Fruit fly (Drosophila melanogaster) whole organism, embryonic: ENCODE results near the gene tj.

Experiments used
- B-H2 ChIP-seq: fragments of 200-800 bp; sonication (Bioruptor generic); optimal IDR thresholded peaks from 2 replicates; lab custom pipeline; 2018; ENCODE audit warnings: missing biosample characterization, mild to moderate bottlenecking, missing genetic modification characterization
- CG10209 ChIP-seq: fragments of 200-800 bp; sonication (Bioruptor generic); optimal IDR thresholded peaks from 3 replicates; lab custom pipeline; 2017; ENCODE audit warnings: missing biosample characterization, mild to moderate bottlenecking, missing genetic modification characterization, missing genetic modification reagents
- CG10462 ChIP-seq: fragments of 200-800 bp; sonication (Bioruptor generic); optimal IDR thresholded peaks from 2 replicates; lab custom pipeline; 2016; ENCODE audit warnings: missing biosample characterization, missing genetic modification characterization
- CG10979 ChIP-seq: fragments of 200-800 bp; sonication (Bioruptor generic); optimal IDR thresholded peaks from 2 replicates; lab custom pipeline; 2018; ENCODE audit warnings: missing biosample characterization, mild to moderate bottlenecking, missing genetic modification characterization, moderate library complexity
- CG12219 ChIP-seq: fragments of 200-800 bp; sonication (Bioruptor generic); optimal IDR thresholded peaks from 3 replicates; lab custom pipeline; 2018; ENCODE audit warnings: missing biosample characterization, mild to moderate bottlenecking, missing genetic modification characterization
- CG12659 ChIP-seq: fragments of 200-800 bp; sonication (Bioruptor generic); optimal IDR thresholded peaks from 3 replicates; lab custom pipeline; 2017; ENCODE audit warnings: mild to moderate bottlenecking, missing biosample characterization, missing genetic modification reagents, missing genetic modification characterization
- CG13424 ChIP-seq: fragments of 200-800 bp; sonication (Bioruptor generic); optimal IDR thresholded peaks from 2 replicates; lab custom pipeline; 2019; ENCODE audit warnings: missing biosample characterization, mild to moderate bottlenecking, missing genetic modification characterization, moderate library complexity
- CG13624 ChIP-seq: fragments of 200-800 bp; sonication (Bioruptor generic); optimal IDR thresholded peaks from 2 replicates; lab custom pipeline; 2016; ENCODE audit warnings: missing biosample characterization, missing genetic modification characterization
- CG16813 ChIP-seq: fragments of 200-800 bp; sonication (Bioruptor generic); IDR thresholded peaks from 3 replicates; pipeline ENCODE4 v1.3.6; 2022; ENCODE audit warnings: missing biosample characterization, missing genetic modification characterization; ENCODE audit not compliant: partially characterized antibody
- CG17361 ChIP-seq: fragments of 200-800 bp; sonication (Bioruptor generic); IDR thresholded peaks from 3 replicates; pipeline ENCODE4 v1.3.6; 2022; ENCODE audit warnings: missing biosample characterization, missing genetic modification characterization
- CG2199 ChIP-seq: fragments of 200-800 bp; sonication (Bioruptor generic); IDR thresholded peaks from 3 replicates; pipeline ENCODE4 v1.3.6; 2022; ENCODE audit warnings: missing biosample characterization, missing genetic modification characterization
- CG30431 ChIP-seq: fragments of 200-800 bp; sonication (Bioruptor generic); optimal IDR thresholded peaks from 2 replicates; lab custom pipeline; 2017; ENCODE audit warnings: missing biosample characterization, missing genetic modification characterization
- CG31365 ChIP-seq: fragments of 200-800 bp; sonication (Bioruptor generic); optimal IDR thresholded peaks from 2 replicates; lab custom pipeline; 2018; ENCODE audit warnings: missing biosample characterization, mild to moderate bottlenecking, missing genetic modification characterization
- CG34376 ChIP-seq: fragments of 200-800 bp; sonication (Bioruptor generic); optimal IDR thresholded peaks from 2 replicates; lab custom pipeline; 2018; ENCODE audit warnings: missing biosample characterization, mild to moderate bottlenecking, missing genetic modification characterization
- CG34422 ChIP-seq: fragments of 200-800 bp; sonication (Bioruptor generic); IDR thresholded peaks from 3 replicates; pipeline ENCODE4 v1.3.6; 2022; ENCODE audit warnings: missing biosample characterization, missing genetic modification characterization
- CG43689 ChIP-seq: fragments of 200-800 bp; sonication (Bioruptor generic); IDR thresholded peaks from 2 replicates; pipeline ENCODE4 v1.3.6; 2022; ENCODE audit warnings: missing biosample characterization, missing genetic modification characterization
- CG4730 ChIP-seq: fragments of 200-800 bp; sonication (Bioruptor generic); IDR thresholded peaks from 2 replicates; pipeline ENCODE4 v1.3.6; 2022; ENCODE audit warnings: missing biosample characterization, missing genetic modification characterization
- CG6689 ChIP-seq: fragments of 200-800 bp; sonication (Bioruptor generic); IDR thresholded peaks from 2 replicates; pipeline ENCODE4 v1.3.6; 2022; ENCODE audit warnings: missing biosample characterization, missing genetic modification characterization
- CG7745 ChIP-seq: fragments of 200-800 bp; sonication (Bioruptor generic); optimal IDR thresholded peaks from 2 replicates; lab custom pipeline; 2018; ENCODE audit warnings: missing biosample characterization, mild to moderate bottlenecking, missing genetic modification characterization, moderate library complexity
- CG7987 ChIP-seq: fragments of 200-800 bp; sonication (Bioruptor generic); optimal IDR thresholded peaks from 2 replicates; lab custom pipeline; 2018; ENCODE audit warnings: missing biosample characterization, mild to moderate bottlenecking, missing genetic modification characterization, moderate library complexity
- CG8089 ChIP-seq: fragments of 200-800 bp; sonication (Bioruptor generic); optimal IDR thresholded peaks from 3 replicates; lab custom pipeline; 2016; ENCODE audit warnings: missing biosample characterization, missing genetic modification characterization
- Deaf1 ChIP-seq: fragments of 200-800 bp; optimal IDR thresholded peaks from 3 replicates; lab custom pipeline; 2019; ENCODE audit warnings: missing biosample characterization, mild to moderate bottlenecking, missing genetic modification characterization, moderate library complexity
- Dek ChIP-seq: fragments of 200-800 bp; sonication (Bioruptor generic); optimal IDR thresholded peaks from 3 replicates; lab custom pipeline; 2019; ENCODE audit warnings: missing biosample characterization, mild to moderate bottlenecking, missing genetic modification characterization, moderate library complexity
- Dp ChIP-seq: fragments of 200-800 bp; sonication (Bioruptor generic); optimal IDR thresholded peaks from 2 replicates; lab custom pipeline; 2018; ENCODE audit warnings: missing biosample characterization, mild to moderate bottlenecking, missing genetic modification characterization, moderate library complexity
- Drgx ChIP-seq: fragments of 200-800 bp; sonication (Bioruptor generic); IDR thresholded peaks from 2 replicates; pipeline ENCODE4 v1.3.6; 2022; ENCODE audit warnings: missing biosample characterization, missing genetic modification characterization
- HLH54F ChIP-seq: fragments of 200-800 bp; sonication (Bioruptor generic); optimal IDR thresholded peaks from 3 replicates; lab custom pipeline; 2016; ENCODE audit warnings: missing biosample characterization, missing genetic modification characterization
- Med ChIP-seq: fragments of 200-800 bp; sonication (Bioruptor generic); peaks from one replicate; lab custom pipeline; 2016; ENCODE audit warnings: missing biosample characterization, missing genetic modification characterization, mild to moderate bottlenecking, inconsistent platforms, moderate library complexity
- Pdp1 ChIP-seq, 2 experiments: fragments of 200-800 bp; sonication (Bioruptor generic); optimal IDR thresholded peaks; 3 replicates each; lab custom pipeline; 2016; ENCODE audit warnings: missing biosample characterization in 2 of 2, missing genetic modification characterization in 2 of 2, mild to moderate bottlenecking in 1 of 2, moderate library complexity in 1 of 2
- Poxn ChIP-seq: fragments of 200-800 bp; sonication (Bioruptor generic); IDR thresholded peaks from 2 replicates; pipeline ENCODE4 v1.3.6; 2022; ENCODE audit warnings: missing biosample characterization, missing genetic modification characterization
- TFAM ChIP-seq: fragments of 200-800 bp; sonication (Bioruptor generic); optimal IDR thresholded peaks from 2 replicates; lab custom pipeline; 2017; ENCODE audit warnings: missing biosample characterization, missing genetic modification characterization, inconsistent platforms
- abd-A ChIP-seq: fragments of 200-800 bp; sonication (Bioruptor generic); optimal IDR thresholded peaks from 3 replicates; lab custom pipeline; 2019; ENCODE audit warnings: missing biosample characterization, mild to moderate bottlenecking, missing genetic modification characterization, moderate library complexity
- ara ChIP-seq: fragments of 200-800 bp; sonication (Bioruptor generic); IDR thresholded peaks from 2 replicates; pipeline ENCODE4 v1.3.6; 2022; ENCODE audit warnings: missing biosample characterization, missing genetic modification characterization
- ato ChIP-seq: fragments of 200-800 bp; sonication (Bioruptor generic); IDR thresholded peaks from 2 replicates; pipeline ENCODE4 v1.3.6; 2022; ENCODE audit warnings: missing biosample characterization, missing genetic modification characterization; ENCODE audit not compliant: partially characterized antibody
- ci ChIP-seq: fragments of 200-800 bp; sonication (Bioruptor generic); IDR thresholded peaks from 3 replicates; pipeline ENCODE4 v1.3.6; 2022; ENCODE audit warnings: missing biosample characterization, missing genetic modification characterization
- crc ChIP-seq: fragments of 200-800 bp; sonication (Bioruptor generic); optimal IDR thresholded peaks from 2 replicates; lab custom pipeline; 2016; ENCODE audit warnings: missing biosample characterization, missing genetic modification characterization
- da ChIP-seq: fragments of 200-800 bp; sonication (Bioruptor generic); optimal IDR thresholded peaks from 2 replicates; lab custom pipeline; 2016; ENCODE audit warnings: missing biosample characterization, missing genetic modification characterization
- danr ChIP-seq: fragments of 200-800 bp; sonication (Bioruptor generic); IDR thresholded peaks from 2 replicates; pipeline ENCODE4 v1.3.6; 2022; ENCODE audit warnings: missing biosample characterization, missing genetic modification characterization
- lilli ChIP-seq: fragments of 200-800 bp; sonication (Bioruptor generic); optimal IDR thresholded peaks from 3 replicates; lab custom pipeline; 2016; ENCODE audit warnings: missing biosample characterization, missing genetic modification characterization
- lola ChIP-seq, 3 experiments: fragments of >200 bp in 2 of 3; fragments of 200-800 bp in 1 of 3; sonication (Bioruptor generic) in 1 of 3; optimal IDR thresholded peaks; 2 replicates each; lab custom pipeline; 2017 to 2019; ENCODE audit warnings: missing biosample characterization in 3 of 3, missing genetic modification characterization in 3 of 3, mild to moderate bottlenecking in 1 of 3, moderate library complexity in 1 of 3
- mld ChIP-seq: fragments of 200-800 bp; sonication (Bioruptor generic); IDR thresholded peaks from 3 replicates; pipeline ENCODE4 v1.3.6; 2022; ENCODE audit warnings: missing biosample characterization, missing genetic modification characterization; ENCODE audit not compliant: partially characterized antibody
- nom ChIP-seq: fragments of 200-800 bp; sonication (Bioruptor generic); optimal IDR thresholded peaks from 2 replicates; lab custom pipeline; 2017; ENCODE audit warnings: missing biosample characterization, missing genetic modification characterization, mild to moderate bottlenecking, moderate library complexity, missing genetic modification reagents
- pb ChIP-seq: fragments of 200-800 bp; sonication (Bioruptor generic); optimal IDR thresholded peaks from 3 replicates; lab custom pipeline; 2016; ENCODE audit warnings: missing biosample characterization, missing genetic modification characterization
- pum ChIP-seq: fragments of 200-800 bp; sonication (Bioruptor generic); optimal IDR thresholded peaks from 2 replicates; lab custom pipeline; 2016; ENCODE audit warnings: missing biosample characterization, missing genetic modification characterization
- sens-2 ChIP-seq: fragments of 200-800 bp; sonication (Bioruptor generic); IDR thresholded peaks from 2 replicates; pipeline ENCODE4 v1.3.6; 2022; ENCODE audit warnings: missing biosample characterization, missing genetic modification characterization
- sim ChIP-seq: fragments of 200-800 bp; sonication (Bioruptor generic); IDR thresholded peaks from 2 replicates; pipeline ENCODE4 v1.3.6; 2022; ENCODE audit warnings: missing biosample characterization, missing genetic modification characterization
- sisA ChIP-seq: fragments of 200-800 bp; sonication (Bioruptor generic); IDR thresholded peaks from 2 replicates; pipeline ENCODE4 v1.3.6; 2022; ENCODE audit warnings: missing biosample characterization, missing genetic modification characterization
- sna ChIP-seq: fragments of 200-800 bp; sonication (Bioruptor generic); IDR thresholded peaks from 2 replicates; pipeline ENCODE4 v1.3.6; 2022; ENCODE audit warnings: missing biosample characterization, missing genetic modification characterization; ENCODE audit not compliant: partially characterized antibody
- unpg ChIP-seq: fragments of 200-800 bp; sonication (Bioruptor generic); optimal IDR thresholded peaks from 3 replicates; lab custom pipeline; 2018; ENCODE audit warnings: missing biosample characterization, mild to moderate bottlenecking, missing genetic modification characterization, moderate library complexity

The tj gene

dm6 chr2L:19480406-19481334 lies 16.6 kb downstream of the tj start:
- TF ChIP-seq sim (GFP tag; lab: Robert Waterston, UW), result no peak
- TF ChIP-seq Pdp1 (GFP tag; optimal IDR thresholded peaks at IDR 0.05; lab: Kevin White, UChicago), result no peak
- TF ChIP-seq CG7745 (tag; lab: Kevin White, UChicago), result no peak
- no peak for TF ChIP-seq CG2199
- TF ChIP-seq pb, result no peak
- TF ChIP-seq CG34422 (GFP tag; lab: Robert Waterston, UW), result no peak
- TF ChIP-seq CG17361, result no peak
- no peak for TF ChIP-seq CG10462 (GFP tag; lab: Kevin White, UChicago)
- no peak for TF ChIP-seq CG7987
- TF ChIP-seq CG31365 (tag; lab: Kevin White, UChicago), result no peak
- TF ChIP-seq Deaf1, result no peak
- TF ChIP-seq lola (GFP tag; optimal IDR thresholded peaks at IDR 0.05; lab: Kevin White, UChicago), result peak in 1 of 3 experiments; percentile 53
- no peak for TF ChIP-seq mld (GFP tag; lab: Robert Waterston, UW)
- no peak for TF ChIP-seq CG8089
- no peak for TF ChIP-seq CG6689 (GFP tag; lab: Robert Waterston, UW)
- TF ChIP-seq CG4730 (GFP tag; lab: Robert Waterston, UW), result no peak
- TF ChIP-seq CG12219 (GFP tag; lab: Kevin White, UChicago), result no peak
- no peak for TF ChIP-seq Poxn (GFP tag; lab: Robert Waterston, UW)
- no peak for TF ChIP-seq Dek (tag; lab: Kevin White, UChicago)
- TF ChIP-seq B-H2 (GFP tag; lab: Kevin White, UChicago), result no peak
- 0 out of 2 replicates have a peak, but pooled peaks have one; percentile 27 for TF ChIP-seq sna
- no peak for TF ChIP-seq CG34376 (GFP tag; lab: Kevin White, UChicago)
- no peak for TF ChIP-seq Drgx (GFP tag; lab: Robert Waterston, UW)
- no peak for TF ChIP-seq CG30431 (GFP tag; lab: Kevin White, UChicago)
- no peak for TF ChIP-seq sisA (GFP tag; lab: Robert Waterston, UW)
- TF ChIP-seq nom (GFP tag; lab: Kevin White, UChicago), result no peak
- TF ChIP-seq CG13424, result no peak
- no peak for TF ChIP-seq CG12659 (GFP tag; lab: Kevin White, UChicago)
- TF ChIP-seq ara, result no peak
- no peak for TF ChIP-seq crc (GFP tag; lab: Kevin White, UChicago)
- peak; percentile 43 for TF ChIP-seq abd-A
- no peak for TF ChIP-seq TFAM (GFP tag; lab: Kevin White, UChicago)
- peak; percentile 41; the same call in 1 of the 3 replicates for TF ChIP-seq CG16813 (GFP tag; lab: Robert Waterston, UW)
- no peak for TF ChIP-seq Med (GFP tag; lab: Kevin White, UChicago)
- no peak for TF ChIP-seq Dp (GFP tag; lab: Kevin White, UChicago)
- TF ChIP-seq da (GFP tag; lab: Kevin White, UChicago), result no peak
- TF ChIP-seq ato (GFP tag; lab: Robert Waterston, UW), result no peak
- TF ChIP-seq unpg (GFP tag; lab: Kevin White, UChicago), result no peak
- TF ChIP-seq pum (GFP tag; lab: Kevin White, UChicago), result no peak
- no peak for TF ChIP-seq sens-2 (GFP tag; lab: Robert Waterston, UW)
- TF ChIP-seq CG13624 (GFP tag; lab: Kevin White, UChicago), result no peak
- TF ChIP-seq danr, result no peak
- no peak for TF ChIP-seq lilli
- TF ChIP-seq CG10979 (tag; lab: Kevin White, UChicago), result peak; percentile 8
- no peak for TF ChIP-seq CG10209 (GFP tag; lab: Kevin White, UChicago)
- no peak for TF ChIP-seq ci (GFP tag; lab: Robert Waterston, UW)
- no peak for TF ChIP-seq HLH54F (GFP tag; lab: Kevin White, UChicago)
- no peak for TF ChIP-seq CG43689 (GFP tag; lab: Robert Waterston, UW)
